Worm (Caenorhabditis elegans) whole organism, dauer: ENCODE results near the gene ugt-34.

ENCODE experiments used
- unc-62 ChIP-seq: sonication (generic microtip); optimal IDR thresholded peaks from 2 replicates; lab custom pipeline; 2017; ENCODE audit warnings: missing biosample characterization, missing genetic modification reagents, missing genetic modification characterization

Gene ugt-34

DNA sequence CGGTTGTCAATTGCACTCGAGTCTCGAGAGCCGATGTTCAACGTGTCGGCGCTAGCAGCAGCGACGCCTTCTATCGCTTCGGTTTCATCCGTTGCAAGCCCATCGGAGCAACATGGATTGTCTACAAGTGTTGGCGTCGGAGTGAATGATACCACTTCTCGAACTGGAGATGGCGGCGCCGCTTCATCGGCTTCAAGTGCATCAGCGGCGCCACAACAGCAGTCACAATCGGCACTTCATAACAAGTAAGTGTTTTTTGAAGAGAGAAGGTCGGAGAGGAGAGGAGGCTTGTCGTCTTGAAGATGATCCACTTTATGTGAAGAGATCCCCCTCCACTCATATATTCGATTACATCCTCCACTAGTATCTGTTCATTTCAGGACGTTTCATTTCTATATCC, 15.8 kb upstream of the ugt-34 start:
- no peak for TF ChIP-seq unc-62 (GFP tag; lab: Kevin White, UChicago)

DNA sequence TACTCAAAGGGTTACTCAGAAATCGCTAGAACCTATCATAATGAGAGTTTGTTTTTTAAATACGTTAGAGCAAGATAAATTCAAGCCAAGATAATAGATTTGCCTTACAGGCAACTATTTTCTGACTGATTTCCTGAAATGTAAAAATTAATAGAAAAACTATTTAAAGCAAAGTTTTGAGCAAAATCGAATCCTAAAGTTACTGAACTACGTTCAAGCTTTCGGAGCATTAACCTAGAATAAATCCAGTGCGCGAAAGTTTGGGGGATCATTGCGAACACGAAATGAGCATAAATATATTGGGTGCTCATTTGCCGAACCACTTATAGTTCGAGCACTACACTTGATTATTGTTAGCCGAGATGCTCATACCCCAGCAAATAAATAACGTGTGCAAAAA, 14.8 kb upstream of the ugt-34 start, which contains the start of gene ceh-22:
TSS of gene ceh-22 (plus strand) at position 301 of the 400 bp plus-strand sequence.
- TF ChIP-seq unc-62 (GFP tag; lab: Kevin White, UChicago), result no peak

DNA sequence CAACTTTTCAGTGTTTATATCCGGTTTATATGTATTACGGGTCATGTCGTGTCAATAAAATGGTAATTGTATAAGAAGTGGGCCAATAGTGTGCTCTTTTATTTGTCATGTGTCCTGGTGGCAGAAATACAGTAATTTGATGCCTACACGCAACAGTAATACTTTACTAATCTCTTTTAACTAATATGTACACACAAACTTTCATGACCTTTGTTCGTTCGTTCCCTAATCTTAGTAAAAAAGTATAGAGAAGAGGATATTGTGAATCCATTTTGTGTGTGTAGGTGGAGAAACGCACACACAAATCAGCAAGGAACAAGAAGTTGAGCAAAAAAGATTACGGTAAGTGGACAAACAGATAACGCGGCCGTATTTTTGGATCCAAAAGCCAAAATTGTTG, 14.0 kb upstream of the ugt-34 start:
- no peak for TF ChIP-seq unc-62 (GFP tag; lab: Kevin White, UChicago)

DNA sequence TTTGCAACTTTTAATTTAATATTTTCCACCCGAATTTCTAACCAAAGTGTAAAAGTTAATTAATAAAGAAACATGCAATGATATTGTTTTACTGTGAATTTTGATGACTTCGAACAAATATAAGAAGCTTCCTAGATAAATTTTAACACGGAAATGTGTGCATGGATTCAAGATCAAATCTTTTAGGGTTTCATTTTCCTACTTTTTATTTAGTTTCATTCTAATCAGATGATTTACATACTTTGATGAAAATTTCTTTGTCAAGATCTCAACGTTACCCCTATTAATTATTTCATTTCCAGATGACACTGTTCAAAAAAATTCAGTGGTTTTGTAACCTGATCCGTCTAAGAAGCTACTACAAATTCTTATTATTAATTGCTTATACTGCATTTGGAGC, 10.5 kb upstream of the ugt-34 start, which contains the start of gene twk-12:
TSS of gene twk-12 (plus strand) at position 301 of the 400 bp plus-strand sequence.
- TF ChIP-seq unc-62 (GFP tag; lab: Kevin White, UChicago), result no peak

DNA sequence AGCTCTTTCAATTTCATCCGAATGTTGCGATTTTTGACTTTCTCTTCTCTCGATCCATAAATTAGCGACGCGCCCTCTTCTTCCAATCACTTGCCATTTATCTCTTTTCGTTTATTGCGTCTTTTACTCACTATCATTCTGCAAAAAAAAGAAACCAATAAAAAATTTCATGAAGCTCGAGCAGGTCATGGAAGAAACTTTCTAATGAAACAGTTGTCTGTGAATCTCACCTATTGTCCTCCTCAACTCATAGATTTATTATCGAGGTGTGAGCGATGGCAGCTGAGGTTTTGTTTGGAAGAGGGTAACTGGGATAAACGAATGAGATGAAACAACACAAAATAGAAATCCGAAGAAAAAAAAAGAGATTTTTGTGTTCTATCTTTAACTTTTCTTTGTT, 7.5 kb upstream of the ugt-34 start:
- no peak for TF ChIP-seq unc-62 (GFP tag; lab: Kevin White, UChicago)

DNA sequence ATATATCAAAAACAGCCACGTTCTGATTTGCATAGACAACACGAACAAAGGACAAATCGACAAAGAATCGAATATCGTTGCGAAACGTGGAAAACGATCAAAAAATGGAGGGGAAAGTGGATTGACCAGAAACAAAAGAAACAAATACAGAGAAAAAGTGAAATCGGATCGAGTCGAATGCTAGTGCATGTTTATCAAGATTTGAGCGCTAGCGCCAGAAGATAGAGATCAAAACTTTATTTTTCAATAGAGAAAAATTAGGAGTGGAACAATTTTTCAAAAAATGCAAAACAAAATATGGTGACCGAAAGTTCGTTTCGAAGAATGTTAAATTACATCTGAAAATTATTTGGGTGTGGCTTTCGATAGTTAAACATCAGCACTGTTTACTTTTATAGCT, 5.2 kb upstream of the ugt-34 start:
- no peak for TF ChIP-seq unc-62 (GFP tag; lab: Kevin White, UChicago)

DNA sequence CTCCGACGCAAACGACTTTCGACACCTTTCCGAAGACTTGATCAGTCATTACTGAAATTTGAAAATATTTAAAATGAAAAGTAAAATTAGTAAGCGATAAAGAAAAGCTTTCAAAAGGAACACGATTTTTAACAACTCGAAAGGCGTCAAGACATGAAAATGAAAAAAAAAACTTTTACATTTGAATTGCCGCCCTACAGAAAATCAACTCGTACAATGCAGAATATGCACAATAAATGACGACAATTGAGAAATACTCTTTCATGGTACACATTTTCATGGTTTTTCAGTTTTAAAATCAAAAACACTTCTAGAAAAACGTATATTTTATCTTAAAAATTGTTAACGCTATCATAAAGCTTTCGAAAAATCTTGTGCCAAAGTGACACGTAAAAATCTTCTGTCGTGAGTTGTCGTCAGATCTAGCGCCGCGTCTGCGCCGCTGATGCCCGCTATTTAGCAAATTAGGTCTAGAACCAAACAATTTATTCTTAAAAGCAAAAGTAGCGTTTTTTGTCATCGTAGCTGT, 4.7 kb upstream of the ugt-34 start, which contains the start of gene sqv-4:
TSS of gene sqv-4 (minus strand) at position 51 of the 529 bp plus-strand sequence.
- no peak for TF ChIP-seq unc-62 (GFP tag; lab: Kevin White, UChicago)

DNA sequence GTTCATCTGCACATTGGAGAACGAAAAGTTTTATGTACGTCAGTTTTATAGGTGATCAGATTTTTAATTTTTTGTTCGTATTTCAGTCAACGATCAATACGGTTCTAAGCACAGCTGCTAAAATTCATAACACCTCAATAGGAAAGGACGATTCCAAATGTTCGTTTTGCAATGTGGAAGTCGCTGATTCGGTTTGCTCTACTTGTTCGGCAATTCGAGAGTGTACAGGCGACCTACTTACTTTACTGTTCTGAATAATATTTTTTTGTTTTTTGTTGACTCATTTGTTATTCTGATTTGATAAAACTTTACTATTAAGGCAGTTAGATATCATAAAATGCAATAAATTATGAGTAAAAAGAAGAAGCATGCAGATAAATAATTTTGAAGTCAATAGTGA, 2.6 kb upstream of the ugt-34 start:
- no peak for TF ChIP-seq unc-62 (GFP tag; lab: Kevin White, UChicago)

DNA sequence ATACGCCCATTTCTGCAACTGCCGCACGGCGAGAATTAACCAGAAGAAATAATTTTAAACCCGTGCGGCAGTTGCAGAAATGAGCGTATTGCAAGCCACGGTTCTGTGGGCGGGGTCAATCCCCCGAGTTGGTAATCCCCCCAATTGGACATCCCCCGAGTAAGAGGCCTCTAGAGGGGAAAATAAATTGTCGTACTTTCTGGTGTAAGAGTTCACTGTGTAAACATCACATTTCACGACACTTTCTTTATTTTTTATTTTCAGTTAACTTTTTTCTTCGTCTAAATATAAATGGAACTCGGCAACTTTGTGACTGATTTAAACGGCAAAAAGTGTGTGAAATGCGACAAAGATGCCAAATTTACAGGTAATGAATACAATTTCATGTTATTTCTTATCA, 1.2 kb upstream of the ugt-34 start, which contains the start of gene tut-2:
TSS of gene tut-2 (plus strand) at position 277 of the 400 bp plus-strand sequence.
- TF ChIP-seq unc-62 (GFP tag; lab: Kevin White, UChicago), result no peak

DNA sequence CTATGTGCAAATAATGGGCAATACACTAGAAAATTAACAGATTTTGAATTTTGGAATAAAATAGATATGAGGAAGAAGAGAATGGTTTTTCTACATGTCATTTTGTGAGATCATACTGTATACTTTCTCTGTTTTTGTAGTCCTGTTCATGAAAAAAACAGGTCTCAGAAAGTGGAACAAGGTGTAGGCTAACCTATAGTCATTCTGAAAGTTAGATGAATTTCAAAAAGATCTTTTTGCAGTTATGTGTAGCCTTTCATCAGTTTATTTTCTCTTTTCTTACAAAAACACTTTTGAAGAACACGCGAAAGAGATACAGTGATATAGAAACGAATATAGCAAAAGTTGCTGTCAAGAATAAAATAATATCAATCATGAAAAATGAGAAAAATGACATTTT, 2.6 kb downstream of the ugt-34 start, which contains the start of gene ugt-35:
TSS of gene ugt-35 (minus strand) at position 101 of the 400 bp plus-strand sequence.
- TF ChIP-seq unc-62 (GFP tag; lab: Kevin White, UChicago), result no peak

DNA sequence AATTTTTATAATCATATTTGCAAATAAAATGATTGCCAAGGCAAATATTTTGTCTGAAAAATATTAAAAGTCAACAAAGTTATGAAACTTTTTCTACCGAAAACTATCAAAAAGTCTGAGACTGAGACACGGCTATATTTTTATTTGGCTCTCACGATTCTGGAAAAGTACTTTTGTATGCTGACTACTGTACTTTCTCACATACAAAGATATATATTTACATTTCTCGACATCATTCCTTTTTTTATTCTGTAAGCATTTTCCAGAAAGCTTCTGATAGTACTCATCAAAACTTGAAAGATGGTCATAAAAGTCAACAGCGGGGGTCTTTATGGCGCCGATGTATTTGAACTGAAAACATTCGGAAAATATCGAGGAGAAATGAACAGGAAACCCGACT, 8.6 kb downstream of the ugt-34 start, which contains the start of gene aqp-6:
TSS of gene aqp-6 (plus strand) at position 301 of the 400 bp plus-strand sequence.
- no peak for TF ChIP-seq unc-62 (GFP tag; lab: Kevin White, UChicago)

DNA sequence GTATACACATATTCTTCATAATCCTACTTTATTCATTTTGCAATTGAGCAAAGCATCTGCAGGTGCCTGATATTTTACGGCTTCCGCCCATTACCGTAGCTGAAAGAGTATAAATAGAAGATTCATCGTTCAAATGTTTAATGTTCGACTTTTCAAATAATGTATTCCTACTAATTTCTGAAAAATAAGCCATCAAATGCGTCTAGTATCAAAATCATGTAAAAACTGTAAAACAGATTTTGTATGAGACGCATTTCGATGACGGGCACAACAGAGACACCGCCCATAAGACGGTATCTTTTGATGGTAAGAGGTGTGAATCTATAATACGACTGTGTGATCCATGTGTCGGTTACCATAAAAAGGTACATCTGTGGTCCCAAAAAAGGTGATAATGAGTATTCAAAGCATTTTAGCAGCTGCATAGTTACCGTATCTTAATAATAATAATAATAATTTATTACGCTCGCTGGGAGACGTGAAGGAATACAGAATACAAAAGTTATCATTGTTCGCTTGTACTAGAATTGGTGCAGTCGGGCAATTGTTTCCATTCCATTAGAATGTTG, 9.7 kb downstream of the ugt-34 start, which contains the start of the genes C32C4.3 and C32C4.16:
TSS of gene C32C4.3 (minus strand) at position 101 of the 569 bp plus-strand sequence.
TSS of gene C32C4.16 (plus strand) at position 519 of the 569 bp plus-strand sequence.
- TF ChIP-seq unc-62 (GFP tag; lab: Kevin White, UChicago), result no peak

DNA sequence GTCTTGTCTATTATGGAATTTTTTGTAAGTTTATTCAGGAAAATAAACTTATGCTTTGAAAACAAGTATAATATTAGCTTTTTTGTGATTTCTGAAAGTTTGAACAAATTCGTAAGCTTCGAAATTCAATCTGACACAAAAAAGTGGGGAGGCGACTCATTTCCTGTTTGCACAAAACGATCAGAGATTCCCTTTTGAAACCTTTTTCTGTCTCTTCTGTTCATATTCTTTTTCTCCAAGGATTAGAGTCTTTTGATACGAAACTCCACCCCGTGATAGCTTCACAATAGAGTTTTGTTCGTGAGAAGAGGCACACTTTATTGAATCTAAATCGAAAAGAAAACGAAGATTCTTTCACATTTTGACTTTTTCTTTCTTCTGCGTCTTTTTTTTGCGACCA, 15.8 kb downstream of the ugt-34 start:
- no peak for TF ChIP-seq unc-62 (GFP tag; lab: Kevin White, UChicago)

DNA sequence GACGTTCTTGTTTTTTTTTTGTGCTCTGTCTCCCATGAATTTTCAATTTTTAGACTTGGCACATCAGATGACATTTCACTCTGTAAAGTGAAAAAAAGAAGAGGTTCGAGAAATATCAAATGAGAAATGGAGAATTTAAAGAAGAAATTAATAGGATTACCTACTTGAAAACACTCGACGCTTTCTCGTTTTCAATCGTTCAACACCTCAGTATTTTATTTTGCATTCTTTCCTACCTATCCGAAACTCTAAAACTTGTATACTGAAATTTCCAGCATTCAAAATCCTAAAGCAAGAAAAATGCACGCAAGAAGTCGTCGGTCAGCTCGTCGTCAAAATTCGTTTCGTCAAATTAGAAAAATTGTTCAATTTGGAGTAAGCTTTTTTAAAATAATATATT, 21.1 kb downstream of the ugt-34 start, which contains the start of gene kvs-2:
TSS of gene kvs-2 (plus strand) at position 301 of the 400 bp plus-strand sequence.
- TF ChIP-seq unc-62 (GFP tag; lab: Kevin White, UChicago), result no peak

DNA sequence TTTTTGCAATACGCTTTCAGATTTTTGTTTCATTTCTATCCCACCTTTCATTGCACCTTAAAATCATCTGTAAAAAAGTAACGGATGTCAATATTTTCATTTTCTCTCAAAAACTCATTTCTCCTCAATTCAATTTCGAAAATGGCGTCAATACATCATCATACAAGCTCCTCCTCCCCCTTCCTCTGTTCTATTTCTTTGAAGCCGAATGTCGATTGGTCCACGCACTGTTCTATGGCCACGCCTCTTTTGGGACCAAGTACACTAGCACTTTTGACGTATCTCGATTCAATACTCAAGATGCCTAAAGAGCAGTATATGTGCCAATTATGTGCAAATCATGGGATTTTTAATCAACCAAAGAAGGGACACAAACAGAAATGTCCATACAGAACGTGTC, 24.0 kb downstream of the ugt-34 start, which contains the start of gene mab-23:
TSS of gene mab-23 (plus strand) at position 301 of the 400 bp plus-strand sequence.
- no peak for TF ChIP-seq unc-62 (GFP tag; lab: Kevin White, UChicago)

DNA sequence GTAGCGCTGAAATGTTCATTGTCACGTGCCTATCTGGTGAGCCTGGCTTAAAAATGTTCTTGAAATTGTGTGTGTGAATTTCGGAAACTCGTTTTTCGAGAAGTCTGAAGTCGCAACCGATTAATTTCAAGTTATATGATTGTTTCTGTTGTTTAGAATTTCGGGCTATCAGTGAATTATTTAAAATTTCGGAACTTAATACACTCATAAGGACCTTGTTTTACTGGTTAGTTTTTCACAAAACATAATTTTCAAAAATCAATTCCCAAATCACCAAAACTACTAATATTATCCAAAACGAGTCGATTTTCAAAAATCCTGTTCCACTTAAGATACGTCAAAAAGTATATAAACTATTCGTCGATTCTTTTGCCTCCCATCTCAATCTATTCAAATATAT, 26.3 kb downstream of the ugt-34 start:
- TF ChIP-seq unc-62 (GFP tag; lab: Kevin White, UChicago), result no peak

DNA sequence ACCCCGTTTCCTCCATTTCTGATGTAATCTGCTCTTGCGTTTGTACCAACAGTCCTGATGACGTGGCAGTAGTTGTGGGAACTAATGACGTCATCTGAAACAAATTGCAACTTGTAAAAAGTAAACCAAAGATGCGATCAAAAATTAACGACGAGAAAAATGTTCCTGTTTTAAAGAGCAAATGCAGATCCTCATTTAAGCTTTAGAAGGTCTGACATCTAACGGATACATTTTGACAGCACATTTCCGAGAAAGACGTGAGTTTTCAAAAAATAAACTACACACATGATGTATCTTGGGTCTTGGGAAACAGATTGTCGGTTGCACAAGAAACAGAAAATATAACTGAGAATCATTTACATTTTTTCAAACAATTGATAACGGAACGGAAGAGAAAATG, 41.3 kb downstream of the ugt-34 start, which contains the start of gene H09F14.1:
TSS of gene H09F14.1 (minus strand) at position 101 of the 400 bp plus-strand sequence.
- TF ChIP-seq unc-62 (GFP tag; lab: Kevin White, UChicago), result no peak
